Worm (Caenorhabditis elegans): Measurements from ENCODE around the gene his-7.
"Not testable (repeated sequence)": the region's sequence is repeated elsewhere in the genome, so short reads cannot be mapped to it uniquely, and the experiment has no call there.

his-7 gene

DNA sequence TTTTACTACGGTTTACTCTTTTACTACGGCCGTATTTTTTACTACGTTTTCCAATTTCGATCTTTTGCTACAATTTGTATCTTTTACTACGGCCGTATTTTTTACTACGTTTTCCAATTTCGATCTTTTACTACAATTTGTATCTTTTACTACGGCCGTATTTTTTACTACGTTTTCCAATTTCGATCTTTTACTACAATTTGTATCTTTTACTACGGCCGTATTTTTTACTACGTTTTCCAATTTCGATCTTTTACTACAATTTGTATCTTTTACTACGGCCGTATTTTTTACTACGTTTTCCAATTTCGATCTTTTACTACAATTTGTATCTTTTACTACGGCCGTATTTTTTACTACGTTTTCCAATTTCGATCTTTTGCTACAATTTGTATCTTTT lies 41.6 kb downstream of the his-7 start, which contains the start of gene F25G6.1:
F25G6.1 (plus strand) TSS at position 301 of the 400 bp plus-strand sequence.
- not testable (repeated sequence) for TF ChIP-seq sea-2 (GFP tag; optimal IDR thresholded peaks at IDR 0.05); nhr-25 (tag; optimal IDR thresholded peaks at IDR 0.05); nhr-237 (tag; optimal IDR thresholded peaks at IDR 0.05)

DNA sequence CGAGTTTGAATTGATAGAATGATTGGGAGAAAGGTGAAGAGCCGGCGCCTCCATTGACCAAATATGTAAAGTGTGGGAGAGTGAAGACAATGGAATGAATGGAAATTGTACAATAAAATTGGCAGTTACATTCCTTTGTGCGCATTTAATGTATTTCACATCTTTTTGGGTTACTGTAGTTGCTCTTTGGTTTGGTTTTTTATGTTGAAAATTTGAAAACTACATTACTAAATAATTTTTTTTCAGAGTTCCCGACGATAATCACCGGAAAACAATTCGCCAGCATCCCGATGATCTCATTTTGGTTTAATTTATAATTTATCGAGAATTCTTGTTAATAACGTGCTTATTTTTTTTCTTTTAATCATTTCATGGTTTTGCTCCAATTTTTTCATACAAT lies 47.8 kb downstream of the his-7 start, which contains the start of gene C10B5.1:
C10B5.1 (plus strand) TSS at position 301 of the 400 bp plus-strand sequence.
- TF ChIP-seq nfya-1 (tag; optimal IDR thresholded peaks at IDR 0.05; ENCODE audit: insufficient read depth) = no peak
- TF ChIP-seq elt-2 (tag; optimal IDR thresholded peaks at IDR 0.05) = no peak
- no peak for TF ChIP-seq nhr-76 (tag; optimal IDR thresholded peaks at IDR 0.05)
- no peak for TF ChIP-seq fkh-2 (tag; optimal IDR thresholded peaks at IDR 0.05)
- TF ChIP-seq unc-62 (GFP tag; optimal IDR thresholded peaks at IDR 0.05) = no peak
- no peak for TF ChIP-seq fkh-10 (GFP tag; optimal IDR thresholded peaks at IDR 0.05)
- no peak for TF ChIP-seq ztf-4 (tag; optimal IDR thresholded peaks at IDR 0.05)
- TF ChIP-seq egl-5 (tag; optimal IDR thresholded peaks at IDR 0.05) = no peak
- no peak for TF ChIP-seq nhr-67 (tag; optimal IDR thresholded peaks at IDR 0.05)
- no peak for TF ChIP-seq lin-39 (tag; optimal IDR thresholded peaks at IDR 0.05)
- TF ChIP-seq nhr-28 (tag; optimal IDR thresholded peaks at IDR 0.05) = no peak
- TF ChIP-seq R02D3.7 (tag; optimal IDR thresholded peaks at IDR 0.05) = no peak
- no peak for TF ChIP-seq mml-1 (tag; optimal IDR thresholded peaks at IDR 0.05)
- TF ChIP-seq tbx-2 (tag; optimal IDR thresholded peaks at IDR 0.05) = no peak
- TF ChIP-seq nhr-25 (tag; optimal IDR thresholded peaks at IDR 0.05) = no peak
- TF ChIP-seq nhr-11 (tag; optimal IDR thresholded peaks at IDR 0.05) = no peak
- TF ChIP-seq ztf-11 (tag; optimal IDR thresholded peaks at IDR 0.05) = no peak
- no peak for TF ChIP-seq nhr-12 (tag; optimal IDR thresholded peaks at IDR 0.05)
- TF ChIP-seq skn-1 (tag; optimal IDR thresholded peaks at IDR 0.05) = no peak
- TF ChIP-seq ZK546.5 (tag; optimal IDR thresholded peaks at IDR 0.05) = no peak
